Worm (Caenorhabditis elegans): ENCODE measurements around the gene ctbp-1.

ctbp-1 gene

ce11 chrX:5896001-5896400 lies 33.5 kb downstream of the ctbp-1 start:
- no peak for TF ChIP-seq unc-62 (GFP tag; optimal IDR thresholded peaks at IDR 0.05)

ce11 chrX:5897038-5897437 lies 34.5 kb downstream of the ctbp-1 start, which contains the start of gene tbc-16:
Gene tbc-16, plus strand, starts transcription at chrX:5897338.
- TF ChIP-seq unc-62 (GFP tag; optimal IDR thresholded peaks at IDR 0.05): no peak

ce11 chrX:5901499-5901898 lies 39.0 kb downstream of the ctbp-1 start:
- TF ChIP-seq unc-62 (GFP tag; optimal IDR thresholded peaks at IDR 0.05): no peak

ce11 chrX:5903896-5904295 lies 41.4 kb downstream of the ctbp-1 start:
- no peak for TF ChIP-seq unc-62 (GFP tag; optimal IDR thresholded peaks at IDR 0.05)

ce11 chrX:5904603-5905081 lies 42.1 kb downstream of the ctbp-1 start, which contains the start of gene nlp-49:
Gene nlp-49, plus strand, starts transcription at chrX:5904653.
- no peak for TF ChIP-seq unc-62 (GFP tag; optimal IDR thresholded peaks at IDR 0.05)

ce11 chrX:5905764-5906163 lies 43.3 kb downstream of the ctbp-1 start:
- no peak for TF ChIP-seq unc-62 (GFP tag; optimal IDR thresholded peaks at IDR 0.05)

- no peak for TF ChIP-seq unc-62 (GFP tag; optimal IDR thresholded peaks at IDR 0.05)
Observed at ce11 chrX:5917284-5917683, 54.8 kb downstream of the ctbp-1 start, which contains the start of gene Y23B4A.1. Gene Y23B4A.1, minus strand, starts transcription at chrX:5917384.

ce11 chrX:5919097-5919496 lies 56.6 kb downstream of the ctbp-1 start, which contains the start of gene capa-1:
Gene capa-1, plus strand, starts transcription at chrX:5919397.
- TF ChIP-seq unc-62 (GFP tag; optimal IDR thresholded peaks at IDR 0.05): no peak

All from whole organism, dauer.